Worm (Caenorhabditis elegans): ENCODE data around the gene clec-136.

DNA sequence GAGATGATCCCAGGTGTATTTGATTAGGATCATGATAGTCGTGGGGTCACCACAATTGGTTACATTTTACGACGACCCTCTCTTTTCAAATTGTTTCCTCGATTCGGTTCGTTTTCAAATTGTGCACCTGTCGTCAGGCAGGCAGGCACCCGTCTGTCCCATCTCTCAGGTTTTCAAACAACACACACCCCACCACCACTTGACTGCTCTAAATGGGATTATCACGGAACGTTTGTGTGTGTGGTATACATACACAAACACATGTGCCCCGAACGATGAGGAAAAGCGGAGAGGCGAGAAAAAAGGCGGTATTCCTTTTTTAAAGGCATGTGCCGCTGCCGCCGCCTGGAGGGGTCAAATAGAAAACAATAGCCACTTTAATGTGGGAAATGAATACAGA is 31.0 kb downstream of the clec-136 start:
- TF ChIP-seq med-1 (GFP tag; optimal IDR thresholded peaks at IDR 0.05; ENCODE audit: insufficient read depth) (no peak), T22C8.4 (GFP tag; IDR thresholded peaks at IDR 0.05) (no peak), flt-1 (GFP tag; IDR thresholded peaks at IDR 0.05) (0 out of 2 replicates have a peak, but pooled peaks have one; percentile 27), ref-1 (GFP tag; conservative IDR thresholded peaks at IDR 0.05) (0 out of 2 replicates have a peak, but pooled peaks have one; percentile 25), cog-1 (tag; optimal IDR thresholded peaks at IDR 0.05) (no peak), klf-2 (GFP tag; conservative IDR thresholded peaks at IDR 0.05) (no peak)

All from whole organism, midembryonic.